Fruit fly (Drosophila melanogaster): ENCODE measurements around the gene Acsf3.
A peak's percentile ranks its signal among the peaks of the same experiment; 100 is the strongest.

Acsf3 gene

dm6 chrX:7319053-7319702 is 9.7 kb upstream of the Acsf3 start (continued):
- TF ChIP-seq CG15011 (GFP tag; optimal IDR thresholded peaks at IDR 0.05) (peak; percentile 12), CG12104 (GFP tag; optimal IDR thresholded peaks at IDR 0.05) (peak; percentile 59), CG18764 (GFP tag; optimal IDR thresholded peaks at IDR 0.05) (peak; percentile 45), ase (GFP tag; IDR thresholded peaks at IDR 0.05) (no peak), CG11398 (GFP tag; optimal IDR thresholded peaks at IDR 0.05) (no peak), Adf1 (GFP tag; IDR thresholded peaks at IDR 0.05) (peak; percentile 14; the same call in 1 of the 2 replicates), pfk (GFP tag; optimal IDR thresholded peaks at IDR 0.05) (no peak), Ptx1 (GFP tag; IDR thresholded peaks at IDR 0.05) (peak; percentile 56), lilli (GFP tag; optimal IDR thresholded peaks at IDR 0.05) (peak; percentile 62), zf30C (GFP tag; optimal IDR thresholded peaks at IDR 0.05) (peak; percentile 81), CG31365 (tag; optimal IDR thresholded peaks at IDR 0.05) (no peak), GATAe (GFP tag; conservative IDR thresholded peaks at IDR 0.05) (no peak), CG15073 (GFP tag; optimal IDR thresholded peaks at IDR 0.05) (no peak), Hr51 (GFP tag; optimal IDR thresholded peaks at IDR 0.05) (peak; percentile 51 to 66), CG10979 (tag; optimal IDR thresholded peaks at IDR 0.05) (peak; percentile 94), HmgZ (tag; optimal IDR thresholded peaks at IDR 0.05) (no peak), ab (GFP tag; optimal IDR thresholded peaks at IDR 0.05) (no peak), maf-S (GFP tag; optimal IDR thresholded peaks at IDR 0.05) (peak; percentile 13), CG13123 (GFP tag; optimal IDR thresholded peaks at IDR 0.05) (peak; percentile 41), Mes4 (GFP tag; optimal IDR thresholded peaks at IDR 0.05) (peak; percentile 54), zen2 (GFP tag; IDR thresholded peaks at IDR 0.05; ENCODE audit: partially characterized antibody) (no peak), Mrtf (GFP tag; IDR thresholded peaks at IDR 0.05) (0 out of 3 replicates have a peak, but pooled peaks have one; percentile 29)

dm6 chrX:7319703-7320088 is 9.2 kb upstream of the Acsf3 start:
- TF ChIP-seq eve (GFP tag; optimal IDR thresholded peaks at IDR 0.05) (no peak), vvl (GFP tag; IDR thresholded peaks at IDR 0.05) (peak; percentile 48; the same call in 1 of the 2 replicates), ems (GFP tag; optimal IDR thresholded peaks at IDR 0.05) (no peak), kni (GFP tag; optimal IDR thresholded peaks at IDR 0.05) (peak; percentile 27), NC2α (GFP tag; optimal IDR thresholded peaks at IDR 0.05) (no peak), btn (GFP tag; optimal IDR thresholded peaks at IDR 0.05) (no peak), crol (GFP tag; IDR thresholded peaks at IDR 0.05) (peak; percentile 79), CG12071 (GFP tag; optimal IDR thresholded peaks at IDR 0.05) (no peak), CG4820 (GFP tag; optimal IDR thresholded peaks at IDR 0.05) (no peak), fd96Cb (tag; optimal IDR thresholded peaks at IDR 0.05) (no peak), unpg (GFP tag; optimal IDR thresholded peaks at IDR 0.05) (no peak), Stat92E (GFP tag; optimal IDR thresholded peaks at IDR 0.05) (peak in 1 of 3 experiments; percentile 21), CG15269 (tag; optimal IDR thresholded peaks at IDR 0.05) (no peak), Atf-2 (GFP tag; optimal IDR thresholded peaks at IDR 0.05) (no peak), Myb (GFP tag; optimal IDR thresholded peaks at IDR 0.05) (no peak), sqz (GFP tag; optimal IDR thresholded peaks at IDR 0.05) (peak; percentile 88)
